Worm (Caenorhabditis elegans): Measurements from ENCODE around the gene F35H8.1.

DNA sequence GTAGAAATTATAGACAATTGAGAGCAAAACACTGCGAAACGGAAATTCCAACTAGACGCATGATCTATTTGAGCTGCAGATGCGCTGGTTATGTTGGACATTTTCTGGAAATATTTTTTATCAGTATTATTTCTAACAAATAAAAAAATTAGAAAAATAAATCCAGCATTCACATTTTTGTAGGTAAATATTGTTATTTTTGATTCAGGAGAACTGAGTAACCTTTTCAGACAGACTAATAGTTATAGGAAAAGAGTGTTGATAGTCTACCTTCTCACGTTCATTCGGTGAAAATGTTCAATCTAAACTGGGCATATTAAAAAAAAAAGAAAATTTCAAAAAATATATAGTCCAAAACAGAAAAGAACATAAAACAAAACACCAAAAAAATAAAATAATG is 31.5 kb downstream of the F35H8.1 start, which contains the start of gene sra-1:
- no peak for TF ChIP-seq nhr-80 (tag; optimal IDR thresholded peaks at IDR 0.05)
- no peak for TF ChIP-seq ceh-91 (GFP tag; IDR thresholded peaks at IDR 0.05)
- no peak for TF ChIP-seq egl-44 (GFP tag; IDR thresholded peaks at IDR 0.05)
- no peak for TF ChIP-seq attf-5 (GFP tag; optimal IDR thresholded peaks at IDR 0.05)
- TF ChIP-seq lin-54 (GFP tag; optimal IDR thresholded peaks at IDR 0.05): no peak
- no peak for TF ChIP-seq madf-3 (GFP tag; IDR thresholded peaks at IDR 0.05)
- no peak for TF ChIP-seq dpl-1 (GFP tag; optimal IDR thresholded peaks at IDR 0.05)
- no peak for TF ChIP-seq tlf-1 (GFP tag; optimal IDR thresholded peaks at IDR 0.05)
- no peak for TF ChIP-seq F57A8.1 (GFP tag; optimal IDR thresholded peaks at IDR 0.05)
- TF ChIP-seq F10E7.11 (tag; optimal IDR thresholded peaks at IDR 0.05): no peak
- no peak for TF ChIP-seq athp-1 (tag; optimal IDR thresholded peaks at IDR 0.05)

Measured in whole organism, young adult.